Fruit fly (Drosophila melanogaster) whole organism, embryonic: ENCODE measurements around the gene CG31068.

Source experiments
- Bgb ChIP-seq: fragments of 200-800 bp; sonication (Bioruptor generic); IDR thresholded peaks from 2 replicates; pipeline ENCODE4 v1.3.6; 2022; ENCODE audit warnings: missing biosample characterization, missing genetic modification characterization; ENCODE audit not compliant: partially characterized antibody
- CG10431 ChIP-seq: fragments of 200-800 bp; sonication (Bioruptor generic); optimal IDR thresholded peaks from 3 replicates; lab custom pipeline; 2018; ENCODE audit warnings: missing biosample characterization, mild to moderate bottlenecking, missing genetic modification characterization
- CG10565 ChIP-seq: fragments of 200-800 bp; sonication (Bioruptor generic); optimal IDR thresholded peaks from 3 replicates; lab custom pipeline; 2016; ENCODE audit warnings: missing biosample characterization, mild to moderate bottlenecking, missing genetic modification characterization
- CG11560 ChIP-seq: fragments of 200-800 bp; sonication (Bioruptor generic); IDR thresholded peaks from 3 replicates; pipeline ENCODE4 v1.3.6; 2022; ENCODE audit warnings: missing biosample characterization, missing genetic modification characterization
- CG11695 ChIP-seq: fragments of 200-800 bp; sonication (Bioruptor generic); IDR thresholded peaks from 3 replicates; pipeline ENCODE4 v1.3.6; 2022; ENCODE audit warnings: missing biosample characterization, missing genetic modification characterization
- CG11723 ChIP-seq: fragments of 200-800 bp; sonication (Bioruptor generic); optimal IDR thresholded peaks from 2 replicates; lab custom pipeline; 2017; ENCODE audit warnings: missing biosample characterization, mild to moderate bottlenecking, missing genetic modification characterization
- CG14710 ChIP-seq: fragments of 200-800 bp; sonication (Bioruptor generic); optimal IDR thresholded peaks from 3 replicates; lab custom pipeline; 2019; ENCODE audit warnings: missing biosample characterization, mild to moderate bottlenecking, missing genetic modification characterization, moderate library complexity
- CG1602 ChIP-seq: fragments of 200-800 bp; sonication (Bioruptor generic); optimal IDR thresholded peaks from 3 replicates; lab custom pipeline; 2016; ENCODE audit warnings: missing biosample characterization, missing genetic modification characterization
- CG16813 ChIP-seq: fragments of 200-800 bp; sonication (Bioruptor generic); IDR thresholded peaks from 3 replicates; pipeline ENCODE4 v1.3.6; 2022; ENCODE audit warnings: missing biosample characterization, missing genetic modification characterization; ENCODE audit not compliant: partially characterized antibody
- CG30020 ChIP-seq: fragments of 200-800 bp; optimal IDR thresholded peaks from 2 replicates; lab custom pipeline; 2019; ENCODE audit warnings: missing biosample characterization, mild to moderate bottlenecking, missing genetic modification characterization, moderate library complexity
- CG3065 ChIP-seq: fragments of 200-800 bp; sonication (Bioruptor generic); optimal IDR thresholded peaks from 2 replicates; lab custom pipeline; 2016; ENCODE audit warnings: missing biosample characterization, missing genetic modification characterization
- CG42726 ChIP-seq: fragments of 200-800 bp; sonication (Bioruptor generic); IDR thresholded peaks from 2 replicates; pipeline ENCODE4 v1.3.6; 2022; ENCODE audit warnings: missing biosample characterization, missing genetic modification characterization; ENCODE audit not compliant: partially characterized antibody
- CTCF ChIP-seq: fragments of 200-800 bp; sonication (Bioruptor generic); optimal IDR thresholded peaks from 2 replicates; lab custom pipeline; 2017; ENCODE audit warnings: missing biosample characterization, mild to moderate bottlenecking, missing genetic modification characterization, moderate library complexity
- Dref ChIP-seq: fragments of 200-800 bp; sonication (Bioruptor generic); IDR thresholded peaks from 2 replicates; pipeline ENCODE4 v1.3.6; 2022; ENCODE audit warnings: missing biosample characterization, missing genetic modification characterization
- Ets65A ChIP-seq: fragments of 200-800 bp; sonication (Bioruptor generic); peaks from one replicate; lab custom pipeline; 2016; ENCODE audit warnings: missing biosample characterization, missing genetic modification characterization
- Ets97D ChIP-seq: fragments of 200-800 bp; sonication (Bioruptor generic); optimal IDR thresholded peaks from 3 replicates; lab custom pipeline; 2016; ENCODE audit warnings: missing biosample characterization, missing genetic modification characterization
- Hmr ChIP-seq: fragments of 200-800 bp; sonication (Bioruptor generic); optimal IDR thresholded peaks from 3 replicates; lab custom pipeline; 2017; ENCODE audit warnings: mild to moderate bottlenecking, missing biosample characterization, missing genetic modification reagents, missing genetic modification characterization
- Hmx ChIP-seq: fragments of 200-800 bp; sonication (Bioruptor generic); optimal IDR thresholded peaks from 2 replicates; lab custom pipeline; 2016; ENCODE audit warnings: missing biosample characterization, missing genetic modification characterization
- NC2β ChIP-seq: fragments of 200-800 bp; sonication (Bioruptor generic); optimal IDR thresholded peaks from 2 replicates; lab custom pipeline; 2016; ENCODE audit warnings: missing biosample characterization, missing genetic modification characterization
- Oli ChIP-seq: fragments of 200-800 bp; sonication (Bioruptor generic); optimal IDR thresholded peaks from 2 replicates; lab custom pipeline; 2018; ENCODE audit warnings: missing biosample characterization, mild to moderate bottlenecking, missing genetic modification characterization, moderate library complexity
- Optix ChIP-seq: fragments of 200-800 bp; sonication (Bioruptor generic); IDR thresholded peaks from 3 replicates; pipeline ENCODE4 v1.3.6; 2022; ENCODE audit warnings: missing biosample characterization, missing genetic modification characterization
- Ptx1 ChIP-seq: fragments of 200-800 bp; sonication (Bioruptor generic); IDR thresholded peaks from 2 replicates; pipeline ENCODE4 v1.3.6; 2022; ENCODE audit warnings: missing biosample characterization, missing genetic modification characterization
- Rfx ChIP-seq: fragments of 200-800 bp; sonication (Bioruptor generic); IDR thresholded peaks from 2 replicates; pipeline ENCODE4 v1.3.6; 2022; ENCODE audit warnings: missing biosample characterization, missing genetic modification characterization
- Rx ChIP-seq: fragments of 200-800 bp; sonication (Bioruptor generic); IDR thresholded peaks from 2 replicates; pipeline ENCODE4 v1.3.6; 2022; ENCODE audit warnings: missing biosample characterization, missing genetic modification characterization
- Xrp1 ChIP-seq: fragments of 200-800 bp; sonication (Bioruptor generic); IDR thresholded peaks from 2 replicates; pipeline ENCODE4 v1.3.6; 2022; ENCODE audit warnings: missing biosample characterization, missing genetic modification characterization
- ara ChIP-seq: fragments of 200-800 bp; sonication (Bioruptor generic); IDR thresholded peaks from 2 replicates; pipeline ENCODE4 v1.3.6; 2022; ENCODE audit warnings: missing biosample characterization, missing genetic modification characterization
- ato ChIP-seq: fragments of 200-800 bp; sonication (Bioruptor generic); IDR thresholded peaks from 2 replicates; pipeline ENCODE4 v1.3.6; 2022; ENCODE audit warnings: missing biosample characterization, missing genetic modification characterization; ENCODE audit not compliant: partially characterized antibody
- bbx ChIP-seq: fragments of 200-800 bp; sonication (Bioruptor generic); IDR thresholded peaks from 2 replicates; pipeline ENCODE4 v1.3.6; 2022; ENCODE audit warnings: missing biosample characterization, missing genetic modification characterization; ENCODE audit not compliant: partially characterized antibody
- bigmax ChIP-seq: fragments of 200-800 bp; sonication (Bioruptor generic); optimal IDR thresholded peaks from 2 replicates; lab custom pipeline; 2018; ENCODE audit warnings: missing biosample characterization, mild to moderate bottlenecking, missing genetic modification characterization
- cato ChIP-seq: fragments of 200-800 bp; sonication (Bioruptor generic); optimal IDR thresholded peaks from 2 replicates; lab custom pipeline; 2016; ENCODE audit warnings: missing biosample characterization, missing genetic modification characterization, borderline replicate concordance
- chinmo ChIP-seq: fragments of 200-800 bp; sonication (Bioruptor generic); IDR thresholded peaks from 4 replicates; pipeline ENCODE4 v1.3.6; 2022; ENCODE audit warnings: missing biosample characterization, missing genetic modification characterization; ENCODE audit not compliant: partially characterized antibody
- gfzf ChIP-seq: fragments of 200-800 bp; sonication (Bioruptor generic); optimal IDR thresholded peaks from 2 replicates; lab custom pipeline; 2016; ENCODE audit warnings: missing biosample characterization, mild to moderate bottlenecking, missing genetic modification characterization, moderate library complexity
- grau ChIP-seq: fragments of 200-800 bp; optimal IDR thresholded peaks from 3 replicates; lab custom pipeline; 2019; ENCODE audit warnings: missing biosample characterization, mild to moderate bottlenecking, missing genetic modification characterization, moderate library complexity
- hb ChIP-seq: fragments of 200-800 bp; sonication (Bioruptor generic); IDR thresholded peaks from 3 replicates; pipeline ENCODE4 v1.3.6; 2022; ENCODE audit warnings: missing biosample characterization, missing genetic modification characterization; ENCODE audit not compliant: partially characterized antibody
- inv ChIP-seq: fragments of 200-800 bp; sonication (Bioruptor generic); IDR thresholded peaks from 2 replicates; pipeline ENCODE4 v1.3.6; 2022; ENCODE audit warnings: missing biosample characterization, missing genetic modification characterization; ENCODE audit not compliant: partially characterized antibody
- jumu ChIP-seq: fragments of 200-800 bp; sonication (Bioruptor generic); optimal IDR thresholded peaks from 3 replicates; lab custom pipeline; 2016; ENCODE audit warnings: missing biosample characterization, missing genetic modification characterization
- nom ChIP-seq: fragments of 200-800 bp; sonication (Bioruptor generic); optimal IDR thresholded peaks from 2 replicates; lab custom pipeline; 2017; ENCODE audit warnings: missing biosample characterization, missing genetic modification characterization, mild to moderate bottlenecking, moderate library complexity, missing genetic modification reagents
- otp ChIP-seq: fragments of 200-800 bp; sonication (Bioruptor generic); IDR thresholded peaks from 3 replicates; pipeline ENCODE4, ENCODE4 v1.3.6; 2022; ENCODE audit warnings: missing biosample characterization, missing genetic modification characterization
- pho ChIP-seq: fragments of 200-800 bp; sonication (Bioruptor generic); optimal IDR thresholded peaks from 2 replicates; lab custom pipeline; 2016; ENCODE audit warnings: missing biosample characterization, missing genetic modification characterization
- pum ChIP-seq: fragments of 200-800 bp; sonication (Bioruptor generic); optimal IDR thresholded peaks from 2 replicates; lab custom pipeline; 2016; ENCODE audit warnings: missing biosample characterization, missing genetic modification characterization
- pzg ChIP-seq: fragments of 200-800 bp; sonication (Bioruptor generic); optimal IDR thresholded peaks from 3 replicates; lab custom pipeline; 2018; ENCODE audit warnings: missing biosample characterization, mild to moderate bottlenecking, missing genetic modification characterization, moderate library complexity
- ro ChIP-seq: fragments of 200-800 bp; sonication (Bioruptor generic); IDR thresholded peaks from 2 replicates; pipeline ENCODE4 v1.3.6; 2022; ENCODE audit warnings: missing biosample characterization, missing genetic modification characterization
- row ChIP-seq: fragments of 200-800 bp; sonication (Bioruptor generic); IDR thresholded peaks from 3 replicates; pipeline ENCODE4 v1.3.6; 2022; ENCODE audit warnings: missing biosample characterization, missing genetic modification characterization
- slbo ChIP-seq: fragments of 200-800 bp; sonication (Bioruptor generic); IDR thresholded peaks from 2 replicates; pipeline ENCODE4 v1.3.6; 2022; ENCODE audit warnings: missing biosample characterization, missing genetic modification characterization
- slp2 ChIP-seq: fragments of 200-800 bp; sonication (Bioruptor generic); optimal IDR thresholded peaks from 2 replicates; lab custom pipeline; 2016; ENCODE audit warnings: missing biosample characterization, missing genetic modification characterization
- stwl ChIP-seq: fragments of 200-800 bp; sonication (Bioruptor generic); optimal IDR thresholded peaks from 3 replicates; lab custom pipeline; 2018; ENCODE audit warnings: missing biosample characterization, mild to moderate bottlenecking, missing genetic modification characterization, moderate library complexity
- tna ChIP-seq: fragments of 200-800 bp; sonication (Bioruptor generic); IDR thresholded peaks from 2 replicates; pipeline ENCODE4 v1.3.6; 2022; ENCODE audit warnings: missing biosample characterization, missing genetic modification characterization; ENCODE audit not compliant: partially characterized antibody
- trem ChIP-seq: fragments of 200-800 bp; optimal IDR thresholded peaks from 3 replicates; lab custom pipeline; 2019; ENCODE audit warnings: missing biosample characterization, mild to moderate bottlenecking, missing genetic modification characterization, moderate library complexity
- vfl ChIP-seq: fragments of 200-800 bp; sonication (Bioruptor generic); optimal IDR thresholded peaks from 2 replicates; lab custom pipeline; 2016; ENCODE audit warnings: missing biosample characterization, missing genetic modification characterization

Gene CG31068

dm6 chr3R:27238438-27239301, 5.2 kb downstream of the CG31068 start, which contains the start of the genes CG31064 and PolA2 (continued):
- TF ChIP-seq CG11560 (tag; lab: Robert Waterston, UW): no peak
- TF ChIP-seq Bgb (GFP tag; lab: Robert Waterston, UW): peak; percentile 86
- peak; percentile 34 for TF ChIP-seq jumu (GFP tag; lab: Kevin White, UChicago)
- TF ChIP-seq nom (GFP tag; lab: Kevin White, UChicago): no peak
- TF ChIP-seq Xrp1 (GFP tag; lab: Robert Waterston, UW): peak; percentile 29; the same call in 1 of the 2 replicates
- TF ChIP-seq Ptx1: no peak
- TF ChIP-seq CG30020 (tag; lab: Kevin White, UChicago): no peak
- peak; percentile 66 for TF ChIP-seq CG16813 (GFP tag; lab: Robert Waterston, UW)
- peak; percentile 29 for TF ChIP-seq gfzf (GFP tag; lab: Kevin White, UChicago)
- TF ChIP-seq grau: no peak
- peak; percentile 76 for TF ChIP-seq CG14710
- TF ChIP-seq ara (GFP tag; lab: Robert Waterston, UW): 0 out of 2 replicates have a peak, but pooled peaks have one; percentile 35
- no peak for TF ChIP-seq ro (GFP tag; lab: Robert Waterston, UW)
- TF ChIP-seq CG11695 (GFP tag; lab: Robert Waterston, UW): 0 out of 3 replicates have a peak, but pooled peaks have one; percentile 26
- peak; percentile 58 for TF ChIP-seq Rfx (GFP tag; lab: Robert Waterston, UW)
- no peak for TF ChIP-seq CG11723
- no peak for TF ChIP-seq NC2β (GFP tag; lab: Kevin White, UChicago)
- peak; percentile 60; the same call in 1 of the 2 replicates for TF ChIP-seq inv (GFP tag; lab: Robert Waterston, UW)
- TF ChIP-seq tna (GFP tag; lab: Robert Waterston, UW): peak; percentile 83
- peak; percentile 66 for TF ChIP-seq trem (tag; lab: Kevin White, UChicago)
- TF ChIP-seq Dref (GFP tag; lab: Robert Waterston, UW): peak; percentile 98
- TF ChIP-seq CG3065 (GFP tag; lab: Kevin White, UChicago): no peak
- peak; percentile 10 for TF ChIP-seq Hmr (GFP tag; lab: Kevin White, UChicago)
- no peak for TF ChIP-seq pho (GFP tag; lab: Kevin White, UChicago)
- TF ChIP-seq chinmo (GFP tag; lab: Robert Waterston, UW): peak; percentile 95
- no peak for TF ChIP-seq CG1602 (GFP tag; lab: Kevin White, UChicago)
- TF ChIP-seq vfl: peak; percentile 13
- no peak for TF ChIP-seq otp (GFP tag; lab: Robert Waterston, UW)
- peak; percentile 75 for TF ChIP-seq ato (GFP tag; lab: Robert Waterston, UW)
- TF ChIP-seq stwl: peak; percentile 82
- peak; percentile 46; the same call in 1 of the 3 replicates for TF ChIP-seq row (GFP tag; lab: Robert Waterston, UW)
- TF ChIP-seq Oli (tag; lab: Kevin White, UChicago): no peak
- TF ChIP-seq Ets97D (GFP tag; lab: Kevin White, UChicago): peak; percentile 50
- TF ChIP-seq slbo (GFP tag; lab: Robert Waterston, UW): peak; percentile 23; the same call in 1 of the 2 replicates
- TF ChIP-seq Ets65A (GFP tag; lab: Kevin White, UChicago): no peak
- TF ChIP-seq cato (GFP tag; lab: Kevin White, UChicago): no peak
- TF ChIP-seq pzg (GFP tag; lab: Kevin White, UChicago): peak; percentile 95
- no peak for TF ChIP-seq CG10565 (GFP tag; lab: Kevin White, UChicago)
- no peak for TF ChIP-seq slp2
- TF ChIP-seq CG10431 (GFP tag; lab: Kevin White, UChicago): no peak
- TF ChIP-seq Hmx: no peak
- no peak for TF ChIP-seq bigmax (GFP tag; lab: Kevin White, UChicago)
- peak; percentile 69; the same call in 1 of the 2 replicates for TF ChIP-seq CG42726 (GFP tag; lab: Robert Waterston, UW)
- no peak for TF ChIP-seq Rx
- 0 out of 3 replicates have a peak, but pooled peaks have one; percentile 5 for TF ChIP-seq Optix (GFP tag; lab: Robert Waterston, UW)
- peak; percentile 89 for TF ChIP-seq hb (GFP tag; lab: Robert Waterston, UW)
- peak; percentile 28 for TF ChIP-seq pum (GFP tag; lab: Kevin White, UChicago)
- TF ChIP-seq bbx: peak; percentile 89
- peak; percentile 14 for TF ChIP-seq CTCF (GFP tag; lab: Kevin White, UChicago)
